Worm (Caenorhabditis elegans): Measurements from ENCODE around the gene unc-71.

unc-71 gene

ce11 chrIII:12877527-12878234, 13.9 kb downstream of the unc-71 start, which contains the start of the genes cec-7 and enu-3.5:
TSS of gene cec-7 (minus strand) at chrIII:12877577.
TSS of gene enu-3.5 (plus strand) at chrIII:12878196.
- TF ChIP-seq sea-1 (GFP tag; conservative IDR thresholded peaks at IDR 0.05) (0 out of 2 replicates have a peak, but pooled peaks have one; percentile 7), tbx-37 (GFP tag; conservative IDR thresholded peaks at IDR 0.05) (no peak), F13C5.2 (tag; optimal IDR thresholded peaks at IDR 0.05) (no peak)

DNA sequence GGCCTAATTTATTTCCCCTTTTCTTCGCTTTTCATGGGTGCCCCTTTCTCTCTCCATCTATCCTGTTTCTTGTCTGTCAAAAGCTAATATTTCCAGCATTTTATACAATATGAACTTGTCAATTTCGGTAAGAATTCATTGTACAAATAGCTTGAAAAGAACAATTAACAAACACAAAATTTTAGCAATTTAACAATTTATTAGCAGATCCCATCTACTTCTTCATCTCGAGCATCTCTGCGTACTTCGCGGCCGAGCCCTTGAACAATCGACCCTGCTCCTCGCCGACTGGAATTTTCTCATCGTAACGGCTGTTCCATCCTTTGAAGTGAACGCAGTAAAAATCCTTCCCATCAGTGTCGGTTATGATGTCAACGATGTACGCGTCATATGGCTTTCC, 15.9 kb downstream of the unc-71 start:
- TF ChIP-seq ama-1 (optimal IDR thresholded peaks at IDR 0.05): no peak
- no peak for TF ChIP-seq tra-4 (tag; optimal IDR thresholded peaks at IDR 0.05)
- no peak for TF ChIP-seq scrt-1 (GFP tag; IDR thresholded peaks at IDR 0.05)
- no peak for TF ChIP-seq sea-1 (GFP tag; conservative IDR thresholded peaks at IDR 0.05)
- TF ChIP-seq hmg-4 (GFP tag; optimal IDR thresholded peaks at IDR 0.05): no peak
- no peak for TF ChIP-seq ets-7 (tag; optimal IDR thresholded peaks at IDR 0.05)
- TF ChIP-seq hnd-1 (tag; optimal IDR thresholded peaks at IDR 0.05): no peak
- TF ChIP-seq hmbx-1 (tag; optimal IDR thresholded peaks at IDR 0.05): no peak
- TF ChIP-seq F13C5.2 (tag; optimal IDR thresholded peaks at IDR 0.05): no peak
- TF ChIP-seq pes-1 (GFP tag; IDR thresholded peaks at IDR 0.05): no peak
- no peak for TF ChIP-seq aly-1 (tag; optimal IDR thresholded peaks at IDR 0.05)
- no peak for TF ChIP-seq tbx-37 (GFP tag; conservative IDR thresholded peaks at IDR 0.05)
- TF ChIP-seq ceh-36 (tag; optimal IDR thresholded peaks at IDR 0.05): no peak
- no peak for TF ChIP-seq flt-1 (GFP tag; IDR thresholded peaks at IDR 0.05)
- no peak for TF ChIP-seq tbx-11 (GFP tag; IDR thresholded peaks at IDR 0.05)
- no peak for TF ChIP-seq B0310.2 (tag; optimal IDR thresholded peaks at IDR 0.05)
- no peak for TF ChIP-seq ceh-13 (GFP tag; optimal IDR thresholded peaks at IDR 0.05)

DNA sequence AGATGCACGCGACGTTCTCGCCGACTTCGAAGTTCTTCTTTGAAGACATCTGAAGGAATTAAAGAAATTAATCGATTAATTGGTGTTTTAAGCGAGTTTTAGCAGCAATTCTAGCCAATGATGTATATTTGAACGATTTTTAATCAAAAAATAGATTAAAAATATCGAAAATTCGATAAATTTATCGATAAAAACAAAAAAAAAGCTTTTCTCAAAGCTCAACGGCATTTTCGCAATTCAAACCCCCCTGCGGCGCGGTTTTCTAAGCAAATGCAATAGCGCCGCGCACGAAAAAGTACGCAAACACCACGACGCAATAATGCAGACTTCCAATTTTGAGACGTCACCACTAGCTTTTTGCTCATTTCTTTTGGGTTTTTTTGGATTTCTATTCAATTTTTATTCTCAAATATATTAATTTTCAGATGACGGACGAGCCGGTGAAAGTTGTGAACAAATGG, 16.9 kb downstream of the unc-71 start, which contains the start of the genes mrg-1 and spcs-2:
Gene mrg-1 (minus strand): TSS at position 51 of the 461 bp plus-strand sequence.
Gene spcs-2 (plus strand): TSS at position 426 of the 461 bp plus-strand sequence.
- 0 out of 2 replicates have a peak, but pooled peaks have one; percentile 22 for TF ChIP-seq sea-1 (GFP tag; conservative IDR thresholded peaks at IDR 0.05)
- peak; percentile 63; the same call in 1 of the 2 replicates for TF ChIP-seq tbx-11 (GFP tag; IDR thresholded peaks at IDR 0.05)
- TF ChIP-seq F13C5.2 (tag; optimal IDR thresholded peaks at IDR 0.05): peak; percentile 91
- TF ChIP-seq ceh-36 (tag; optimal IDR thresholded peaks at IDR 0.05): peak; percentile 54
- peak; percentile 48 for TF ChIP-seq hnd-1 (tag; optimal IDR thresholded peaks at IDR 0.05)
- TF ChIP-seq ama-1 (optimal IDR thresholded peaks at IDR 0.05): no peak
- peak; percentile 34 for TF ChIP-seq ceh-13 (GFP tag; optimal IDR thresholded peaks at IDR 0.05)
- peak; percentile 3 for TF ChIP-seq ets-7 (tag; optimal IDR thresholded peaks at IDR 0.05)
- TF ChIP-seq scrt-1 (GFP tag; IDR thresholded peaks at IDR 0.05): no peak
- TF ChIP-seq pes-1 (GFP tag; IDR thresholded peaks at IDR 0.05): peak; percentile 81
- TF ChIP-seq tbx-37 (GFP tag; conservative IDR thresholded peaks at IDR 0.05): peak; percentile 69; the same call in 1 of the 2 replicates
- no peak for TF ChIP-seq B0310.2 (tag; optimal IDR thresholded peaks at IDR 0.05)
- TF ChIP-seq hmbx-1 (tag; optimal IDR thresholded peaks at IDR 0.05): peak; percentile 33
- peak; percentile 68; the same call in 1 of the 2 replicates for TF ChIP-seq flt-1 (GFP tag; IDR thresholded peaks at IDR 0.05)
- no peak for TF ChIP-seq aly-1 (tag; optimal IDR thresholded peaks at IDR 0.05)
- no peak for TF ChIP-seq tra-4 (tag; optimal IDR thresholded peaks at IDR 0.05)
- peak; percentile 41 for TF ChIP-seq hmg-4 (GFP tag; optimal IDR thresholded peaks at IDR 0.05)

ce11 chrIII:12870060-12870696, 21.4 kb downstream of the unc-71 start, which contains the start of gene Y37D8A.6:
TSS of gene Y37D8A.6 (minus strand) at chrIII:12870297.
- TF ChIP-seq F13C5.2 (tag; optimal IDR thresholded peaks at IDR 0.05) (peak; percentile 9), pes-1 (GFP tag; IDR thresholded peaks at IDR 0.05) (no peak)

ce11 chrIII:12864648-12865047, 26.9 kb downstream of the unc-71 start, which contains the start of gene Y37D8A.8:
TSS of gene Y37D8A.8 (plus strand) at chrIII:12864948.
- TF ChIP-seq aly-1 (tag; optimal IDR thresholded peaks at IDR 0.05) (no peak), ceh-36 (tag; optimal IDR thresholded peaks at IDR 0.05) (no peak), hnd-1 (tag; optimal IDR thresholded peaks at IDR 0.05) (no peak), flt-1 (GFP tag; IDR thresholded peaks at IDR 0.05) (no peak), ets-7 (tag; optimal IDR thresholded peaks at IDR 0.05) (no peak), ceh-13 (GFP tag; optimal IDR thresholded peaks at IDR 0.05) (no peak), F13C5.2 (tag; optimal IDR thresholded peaks at IDR 0.05) (no peak), ama-1 (optimal IDR thresholded peaks at IDR 0.05) (no peak), pes-1 (GFP tag; IDR thresholded peaks at IDR 0.05) (no peak), hmbx-1 (tag; optimal IDR thresholded peaks at IDR 0.05) (no peak), tra-4 (tag; optimal IDR thresholded peaks at IDR 0.05) (no peak), tbx-37 (GFP tag; conservative IDR thresholded peaks at IDR 0.05) (no peak), scrt-1 (GFP tag; IDR thresholded peaks at IDR 0.05) (no peak)

- no peak for TF ChIP-seq F13C5.2 (tag; optimal IDR thresholded peaks at IDR 0.05)
- no peak for TF ChIP-seq aly-1 (tag; optimal IDR thresholded peaks at IDR 0.05)
- TF ChIP-seq B0310.2 (tag; optimal IDR thresholded peaks at IDR 0.05): no peak
- TF ChIP-seq scrt-1 (GFP tag; IDR thresholded peaks at IDR 0.05): no peak
Measured at ce11 chrIII:12860119-12860518, 31.4 kb downstream of the unc-71 start.

ce11 chrIII:12856628-12857027, 34.9 kb downstream of the unc-71 start, which contains the start of gene Y37D8A.26:
TSS of gene Y37D8A.26 (minus strand) at chrIII:12856728.
- TF ChIP-seq ceh-13 (GFP tag; optimal IDR thresholded peaks at IDR 0.05): no peak
- TF ChIP-seq tra-4 (tag; optimal IDR thresholded peaks at IDR 0.05): no peak
- no peak for TF ChIP-seq pes-1 (GFP tag; IDR thresholded peaks at IDR 0.05)
- TF ChIP-seq hmbx-1 (tag; optimal IDR thresholded peaks at IDR 0.05): no peak
- no peak for TF ChIP-seq tbx-11 (GFP tag; IDR thresholded peaks at IDR 0.05)
- no peak for TF ChIP-seq hnd-1 (tag; optimal IDR thresholded peaks at IDR 0.05)
- TF ChIP-seq ets-7 (tag; optimal IDR thresholded peaks at IDR 0.05): no peak

Measured in whole organism, early embryonic.